Fruit fly (Drosophila melanogaster) whole organism, pupa: ENCODE measurements around the gene Uxs.

ENCODE experiments used
- CG10348 ChIP-seq: fragments of 200-800 bp; sonication (Bioruptor generic); IDR thresholded peaks from 2 replicates; pipeline ENCODE4 v1.3.6; 2022; ENCODE audit warnings: missing biosample characterization, missing genetic modification characterization
- CG12605 ChIP-seq: fragments of 200-800 bp; sonication (Bioruptor generic); IDR thresholded peaks from 2 replicates; pipeline ENCODE4 v1.3.6; 2022; ENCODE audit warnings: missing biosample characterization, missing genetic modification characterization
- CG13204 ChIP-seq: fragments of 200-800 bp; sonication (Bioruptor generic); optimal IDR thresholded peaks from 2 replicates; lab custom pipeline; 2018; ENCODE audit warnings: missing biosample characterization, mild to moderate bottlenecking, missing genetic modification characterization, moderate library complexity
- CG14655 ChIP-seq: fragments of 200-800 bp; sonication (Bioruptor generic); optimal IDR thresholded peaks from 3 replicates; lab custom pipeline; 2017; ENCODE audit warnings: mild to moderate bottlenecking, missing biosample characterization, missing genetic modification reagents, missing genetic modification characterization
- CG15710 ChIP-seq: fragments of 200-800 bp; sonication (Bioruptor generic); optimal IDR thresholded peaks from 2 replicates; lab custom pipeline; 2018; ENCODE audit warnings: missing biosample characterization, mild to moderate bottlenecking, missing genetic modification characterization, moderate library complexity
- CG17806 ChIP-seq: fragments of 200-800 bp; sonication (Bioruptor generic); optimal IDR thresholded peaks from 2 replicates; lab custom pipeline; 2018; ENCODE audit warnings: missing biosample characterization, mild to moderate bottlenecking, missing genetic modification characterization, moderate library complexity
- CG32121 ChIP-seq: fragments of 200-800 bp; sonication (Bioruptor generic); IDR thresholded peaks from 2 replicates; pipeline ENCODE4 v1.3.6; 2022; ENCODE audit warnings: missing biosample characterization, missing genetic modification characterization
- CG34367 ChIP-seq: fragments of 200-800 bp; sonication (Bioruptor generic); optimal IDR thresholded peaks from 2 replicates; lab custom pipeline; 2018; ENCODE audit warnings: missing biosample characterization, mild to moderate bottlenecking, missing genetic modification characterization
- CG4496 ChIP-seq: fragments of 200-800 bp; sonication (Bioruptor generic); IDR thresholded peaks from 3 replicates; pipeline ENCODE4 v1.3.6; 2022; ENCODE audit warnings: missing biosample characterization, missing genetic modification characterization
- CG8159 ChIP-seq: fragments of 200-800 bp; sonication (Bioruptor generic); optimal IDR thresholded peaks from 3 replicates; lab custom pipeline; 2018; ENCODE audit warnings: missing biosample characterization, mild to moderate bottlenecking, missing genetic modification characterization, moderate library complexity
- CG8301 ChIP-seq: fragments of 200-800 bp; sonication (Bioruptor generic); optimal IDR thresholded peaks from 2 replicates; lab custom pipeline; 2018; ENCODE audit warnings: missing biosample characterization, mild to moderate bottlenecking, missing genetic modification characterization
- CG9948 ChIP-seq: fragments of 200-800 bp; sonication (Bioruptor generic); optimal IDR thresholded peaks from 2 replicates; lab custom pipeline; 2018; ENCODE audit warnings: missing biosample characterization, mild to moderate bottlenecking, missing genetic modification characterization, moderate library complexity
- D1 ChIP-seq: fragments of 200-800 bp; sonication (Bioruptor generic); optimal IDR thresholded peaks from 2 replicates; lab custom pipeline; 2018; ENCODE audit warnings: missing biosample characterization, mild to moderate bottlenecking, missing genetic modification characterization, moderate library complexity
- EcR ChIP-seq: fragments of 200-800 bp; sonication (Bioruptor generic); optimal IDR thresholded peaks from 3 replicates; lab custom pipeline; 2019; ENCODE audit warnings: missing biosample characterization, missing genetic modification characterization, mild to moderate bottlenecking, moderate library complexity, missing genetic modification reagents
- Ets98B ChIP-seq: fragments of 200-800 bp; sonication (Bioruptor generic); IDR thresholded peaks from 2 replicates; pipeline ENCODE4 v1.3.6; 2022; ENCODE audit warnings: missing biosample characterization, missing genetic modification characterization
- Pif1A ChIP-seq: fragments of 200-800 bp; sonication (Bioruptor generic); optimal IDR thresholded peaks from 3 replicates; lab custom pipeline; 2016; ENCODE audit warnings: missing biosample characterization, missing genetic modification characterization
- Pif1B ChIP-seq: fragments of 200-800 bp; sonication (Bioruptor generic); optimal IDR thresholded peaks from 3 replicates; lab custom pipeline; 2016; ENCODE audit warnings: missing biosample characterization, missing genetic modification characterization
- Snoo ChIP-seq: fragments of 200-800 bp; sonication (Bioruptor generic); optimal IDR thresholded peaks from 3 replicates; lab custom pipeline; 2017; ENCODE audit warnings: missing biosample characterization, mild to moderate bottlenecking, missing genetic modification characterization, inconsistent platforms
- fd96Ca ChIP-seq: fragments of 200-800 bp; sonication (Bioruptor generic); IDR thresholded peaks from 3 replicates; pipeline ENCODE4 v1.3.6; 2022; ENCODE audit warnings: missing biosample characterization, missing genetic modification characterization
- gl ChIP-seq: fragments of 200-800 bp; sonication (Bioruptor generic); optimal IDR thresholded peaks from 2 replicates; lab custom pipeline; 2018; ENCODE audit warnings: missing biosample characterization, mild to moderate bottlenecking, missing genetic modification characterization
- rn ChIP-seq: fragments of 200-800 bp; sonication (Bioruptor generic); IDR thresholded peaks from 2 replicates; pipeline ENCODE4 v1.3.6; 2022; ENCODE audit warnings: missing biosample characterization, missing genetic modification characterization

Gene Uxs

DNA sequence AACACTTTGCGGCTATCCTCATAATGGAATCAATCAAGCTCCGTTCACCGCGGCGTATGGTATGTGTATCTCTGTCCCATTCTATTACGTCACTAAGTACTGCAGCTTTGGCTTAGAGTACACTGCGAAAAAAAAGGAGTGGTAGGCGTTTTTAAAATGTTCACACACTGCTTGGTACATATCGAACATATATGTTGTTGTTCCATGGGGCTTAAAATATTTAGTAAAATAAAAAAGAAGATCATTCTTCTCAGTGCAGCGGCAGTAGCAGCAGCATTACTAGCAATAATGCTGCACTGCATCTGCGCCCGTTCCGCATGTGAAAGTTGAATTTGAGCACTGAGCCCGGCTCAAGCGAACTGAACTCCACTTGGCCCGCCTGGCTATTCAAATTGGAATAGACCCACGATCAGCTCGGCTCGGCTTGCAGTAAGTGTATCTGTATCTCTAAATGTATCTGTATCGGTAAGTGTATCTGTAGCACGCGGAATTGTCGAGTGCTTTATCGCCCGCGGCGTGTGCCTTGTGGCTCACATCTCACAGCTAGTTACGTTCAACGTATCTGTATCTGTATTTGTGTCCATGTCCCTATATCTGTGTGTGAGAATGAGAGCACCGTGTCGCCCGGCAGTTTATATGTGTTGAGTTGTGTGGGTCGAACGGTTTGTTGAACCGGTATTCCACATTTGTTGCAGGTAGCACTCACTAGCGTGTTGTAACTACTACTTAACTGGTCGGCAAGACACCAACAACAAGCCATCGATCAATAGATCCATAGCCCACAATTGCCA, 27.3 kb upstream of the Uxs start:
- TF ChIP-seq CG14655 (GFP tag; lab: Kevin White, UChicago) (peak; percentile 93), gl (no peak), CG8159 (tag; lab: Kevin White, UChicago) (peak; percentile 69), CG15710 (tag; lab: Kevin White, UChicago) (peak; percentile 49), CG8301 (peak; percentile 91), EcR (GFP tag; lab: Kevin White, UChicago) (peak; percentile 87), CG17806 (peak; percentile 67), fd96Ca (GFP tag; lab: Robert Waterston, UW) (peak; percentile 96), CG9948 (tag; lab: Kevin White, UChicago) (peak; percentile 66), CG4496 (peak; percentile 95), D1 (tag; lab: Kevin White, UChicago) (no peak), Pif1A (peak; percentile 72), Pif1B (GFP tag; lab: Kevin White, UChicago) (peak; percentile 59), CG12605 (GFP tag; lab: Robert Waterston, UW) (peak; percentile 89), CG34367 (peak; percentile 58), CG13204 (no peak), rn (GFP tag; lab: Robert Waterston, UW) (peak; percentile 89), Ets98B (GFP tag; lab: Robert Waterston, UW) (peak; percentile 97), Snoo (tag; lab: Kevin White, UChicago) (peak; percentile 23), CG32121 (GFP tag; lab: Robert Waterston, UW) (peak; percentile 96), CG10348 (peak; percentile 85)

DNA sequence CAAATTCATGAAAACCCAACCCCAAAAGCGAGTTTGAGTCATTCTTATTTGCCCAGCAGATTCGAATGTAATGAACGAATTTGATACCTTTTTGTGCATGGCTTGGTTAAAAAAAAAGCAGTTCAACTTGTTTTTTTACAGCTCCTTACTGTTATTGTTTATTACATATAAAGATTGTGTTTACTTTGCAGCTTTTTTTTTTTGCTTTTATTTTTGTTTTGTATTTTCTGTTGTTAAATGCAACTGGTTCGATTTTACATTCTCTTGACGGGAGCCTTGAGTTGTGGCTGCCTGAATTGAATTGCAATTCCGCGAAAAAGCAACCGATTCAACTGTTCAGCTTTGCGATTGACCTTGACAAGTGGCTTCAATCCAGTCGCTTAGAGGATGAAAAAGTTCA, 26.2 kb upstream of the Uxs start:
- peak; percentile 19 for TF ChIP-seq CG13204
- TF ChIP-seq CG17806, result no peak
- TF ChIP-seq CG10348, result no peak
- TF ChIP-seq D1 (tag; lab: Kevin White, UChicago), result no peak
- no peak for TF ChIP-seq CG8159 (tag; lab: Kevin White, UChicago)
- 0 out of 3 replicates have a peak, but pooled peaks have one; percentile 28 for TF ChIP-seq CG4496
- no peak for TF ChIP-seq CG14655 (GFP tag; lab: Kevin White, UChicago)
- TF ChIP-seq CG12605 (GFP tag; lab: Robert Waterston, UW), result no peak
- no peak for TF ChIP-seq CG8301
- no peak for TF ChIP-seq Pif1B (GFP tag; lab: Kevin White, UChicago)
- TF ChIP-seq Ets98B (GFP tag; lab: Robert Waterston, UW), result no peak
- TF ChIP-seq, all 21 proteins: peak for 2

DNA sequence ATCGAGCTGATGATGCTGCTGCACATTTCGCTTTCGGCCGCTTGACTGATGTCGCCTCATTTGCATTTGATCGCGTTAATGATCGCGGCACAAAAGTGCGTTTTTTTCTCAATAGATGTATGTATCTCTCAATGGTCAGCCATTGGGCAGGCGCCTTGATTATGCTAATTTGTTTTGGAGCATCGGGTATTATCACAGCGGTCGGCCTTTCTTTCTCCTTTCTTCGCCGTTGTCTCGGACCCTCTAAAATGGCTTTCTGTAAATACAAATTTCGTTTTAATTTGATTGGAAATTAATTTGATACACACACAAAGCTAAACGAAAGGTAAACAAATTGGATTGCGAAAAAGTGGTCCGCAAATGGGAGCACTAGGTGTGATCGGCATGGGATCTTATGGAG, 25.4 kb upstream of the Uxs start:
- TF ChIP-seq CG13204 (no peak), EcR (GFP tag; lab: Kevin White, UChicago) (no peak), CG14655 (GFP tag; lab: Kevin White, UChicago) (no peak), Snoo (tag; lab: Kevin White, UChicago) (no peak), gl (no peak), Pif1B (GFP tag; lab: Kevin White, UChicago) (no peak), CG32121 (GFP tag; lab: Robert Waterston, UW) (no peak), Pif1A (no peak), CG12605 (GFP tag; lab: Robert Waterston, UW) (no peak)
- TF ChIP-seq, all 21 proteins: peak for 0

DNA sequence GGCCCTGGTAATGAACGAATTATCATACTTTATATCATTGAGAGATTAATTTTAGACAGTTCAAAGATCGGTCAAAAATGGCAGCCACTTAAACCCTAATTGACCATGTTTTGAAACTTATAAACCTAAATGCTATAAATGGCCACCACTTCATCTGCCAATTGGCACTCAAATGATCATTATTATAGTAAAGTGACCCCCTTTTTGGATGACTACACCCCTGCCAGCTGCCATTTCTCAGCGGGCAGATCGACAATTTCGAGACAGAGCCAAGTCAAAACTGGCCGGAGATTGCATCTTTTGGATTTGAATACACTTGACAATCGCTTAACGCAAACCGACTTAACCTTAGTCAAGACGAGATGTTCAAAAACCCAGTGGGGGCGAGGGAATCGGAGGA, 24.5 kb upstream of the Uxs start:
- TF ChIP-seq CG8159 (tag; lab: Kevin White, UChicago) (peak; percentile 45), CG17806 (peak; percentile 22), Snoo (tag; lab: Kevin White, UChicago) (peak; percentile 11), CG9948 (tag; lab: Kevin White, UChicago) (no peak), CG15710 (tag; lab: Kevin White, UChicago) (peak; percentile 21), gl (no peak), fd96Ca (GFP tag; lab: Robert Waterston, UW) (0 out of 3 replicates have a peak, but pooled peaks have one; percentile 43), CG4496 (peak; percentile 45; the same call in 1 of the 3 replicates), rn (GFP tag; lab: Robert Waterston, UW) (no peak), Ets98B (GFP tag; lab: Robert Waterston, UW) (peak; percentile 18; the same call in 1 of the 2 replicates), CG8301 (peak; percentile 26)

DNA sequence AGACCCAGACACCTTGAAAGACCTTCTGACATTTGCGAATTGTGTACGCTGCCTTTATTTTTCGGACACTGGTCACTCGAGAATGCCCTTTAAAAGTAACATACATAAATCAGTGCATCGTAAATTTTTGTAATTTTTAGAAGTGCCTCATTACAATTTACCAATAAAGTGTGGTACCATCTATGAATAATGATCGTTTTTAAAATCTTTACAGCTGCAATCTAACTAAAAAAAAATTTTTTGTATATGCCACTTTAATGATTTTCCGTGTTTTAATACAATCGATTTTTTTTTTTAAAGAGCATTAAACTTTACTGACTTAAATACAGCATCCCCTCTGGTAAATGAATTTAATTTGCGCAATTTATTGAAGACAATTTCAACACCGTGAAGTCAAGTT, 23.6 kb upstream of the Uxs start:
- TF ChIP-seq fd96Ca (GFP tag; lab: Robert Waterston, UW), result no peak
- peak; percentile 68 for TF ChIP-seq CG15710 (tag; lab: Kevin White, UChicago)
- TF ChIP-seq CG8159 (tag; lab: Kevin White, UChicago), result peak; percentile 62
- TF ChIP-seq Pif1B (GFP tag; lab: Kevin White, UChicago), result peak; percentile 46
- peak; percentile 22 for TF ChIP-seq Pif1A
- TF ChIP-seq CG13204, result no peak
- no peak for TF ChIP-seq CG14655 (GFP tag; lab: Kevin White, UChicago)
- TF ChIP-seq CG34367, result peak; percentile 38
- TF ChIP-seq CG10348, result no peak
- TF ChIP-seq Ets98B (GFP tag; lab: Robert Waterston, UW), result no peak
- TF ChIP-seq CG12605 (GFP tag; lab: Robert Waterston, UW), result no peak
- TF ChIP-seq CG9948 (tag; lab: Kevin White, UChicago), result no peak
- TF ChIP-seq CG17806, result peak; percentile 31
- TF ChIP-seq CG32121 (GFP tag; lab: Robert Waterston, UW), result 0 out of 2 replicates have a peak, but pooled peaks have one; percentile 13
- peak; percentile 25 for TF ChIP-seq Snoo (tag; lab: Kevin White, UChicago)
- peak; percentile 48 for TF ChIP-seq EcR (GFP tag; lab: Kevin White, UChicago)
- TF ChIP-seq D1 (tag; lab: Kevin White, UChicago), result no peak
- TF ChIP-seq rn (GFP tag; lab: Robert Waterston, UW), result no peak
- no peak for TF ChIP-seq gl
- TF ChIP-seq CG8301, result peak; percentile 5
- no peak for TF ChIP-seq CG4496
